Fruit fly (Drosophila melanogaster): ENCODE results near the gene CG6051.

The CG6051 gene

DNA sequence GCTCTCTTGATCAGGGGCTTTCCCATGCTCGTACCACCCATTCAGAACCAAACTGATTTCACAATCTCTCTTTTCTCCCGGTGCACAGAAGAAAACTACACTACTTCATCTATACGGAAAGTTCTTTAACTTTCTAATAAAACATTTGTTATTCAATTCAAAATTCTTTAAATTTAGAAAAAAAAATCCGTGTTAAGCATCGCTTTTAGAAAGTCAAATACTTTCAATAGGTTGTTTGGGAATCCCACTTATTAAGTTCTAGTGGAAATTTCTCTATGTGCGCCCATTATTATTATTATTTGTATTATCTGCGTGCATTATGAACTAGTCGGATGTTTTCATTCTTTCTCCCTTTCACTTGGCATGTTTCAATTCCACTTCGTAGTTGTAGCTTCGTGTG lies 42.2 kb upstream of the CG6051 start:
- TF ChIP-seq Hr38 (GFP tag; optimal IDR thresholded peaks at IDR 0.05) (no peak), Gug (GFP tag; IDR thresholded peaks at IDR 0.05) (peak; percentile 62), CG9139 (GFP tag; optimal IDR thresholded peaks at IDR 0.05) (no peak), CG32006 (GFP tag; optimal IDR thresholded peaks at IDR 0.05) (peak; percentile 66), dac (GFP tag; optimal IDR thresholded peaks at IDR 0.05) (no peak), Sox102F (GFP tag; optimal IDR thresholded peaks at IDR 0.05) (no peak), fd85E (GFP tag; optimal IDR thresholded peaks at IDR 0.05) (no peak), OdsH (GFP tag; optimal IDR thresholded peaks at IDR 0.05) (peak; percentile 20), CG3032 (tag; optimal IDR thresholded peaks at IDR 0.05) (peak; percentile 10), Hr39 (GFP tag; optimal IDR thresholded peaks at IDR 0.05) (no peak), CG10669 (GFP tag; optimal IDR thresholded peaks at IDR 0.05) (peak; percentile 8), CG4318 (GFP tag; optimal IDR thresholded peaks at IDR 0.05) (peak; percentile 12), svp (GFP tag) (no peak), CG8119 (GFP tag; IDR thresholded peaks at IDR 0.05) (peak; percentile 69), Eip78C (GFP tag) (peak; percentile 80), CG6163 (GFP tag; IDR thresholded peaks at IDR 0.05) (peak; percentile 46; the same call in 1 of the 3 replicates), achi (GFP tag; optimal IDR thresholded peaks at IDR 0.05) (peak; percentile 12), Ets96B (tag; optimal IDR thresholded peaks at IDR 0.05) (peak; percentile 47), CG6276 (GFP tag; optimal IDR thresholded peaks at IDR 0.05) (peak; percentile 34), Hr4 (GFP tag; optimal IDR thresholded peaks at IDR 0.05) (peak; percentile 58), ss (GFP tag; optimal IDR thresholded peaks at IDR 0.05) (no peak), pdm3 (GFP tag; optimal IDR thresholded peaks at IDR 0.05) (peak; percentile 35), eg (GFP tag; IDR thresholded peaks at IDR 0.05) (peak; percentile 66), CG15336 (GFP tag; IDR thresholded peaks at IDR 0.05) (peak; percentile 63), salr (GFP tag; optimal IDR thresholded peaks at IDR 0.05) (peak in 1 of 2 experiments; percentile 35), Sox14 (GFP tag; optimal IDR thresholded peaks at IDR 0.05) (peak; percentile 15), net (GFP tag; optimal IDR thresholded peaks at IDR 0.05) (peak; percentile 14)

DNA sequence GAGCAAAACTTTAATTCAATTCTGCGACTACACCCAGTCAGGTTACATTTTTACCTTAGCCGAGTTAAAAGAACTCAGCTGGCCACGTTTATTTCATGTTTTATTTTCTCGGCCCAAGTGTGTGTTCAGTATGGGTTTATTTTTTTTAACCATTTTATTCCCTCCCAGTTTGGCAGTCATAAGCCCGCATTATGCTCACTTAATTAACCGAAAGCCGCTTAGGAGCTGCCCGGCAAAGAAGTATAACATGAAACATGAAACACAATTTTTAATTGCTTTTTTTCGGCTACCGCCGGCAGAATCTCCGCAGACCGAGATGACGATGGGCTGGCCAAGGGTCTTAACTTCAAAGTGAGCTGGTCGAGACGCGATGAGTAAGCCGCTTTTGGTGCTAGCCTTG lies 36.0 kb upstream of the CG6051 start:
- TF ChIP-seq Hr4 (GFP tag; optimal IDR thresholded peaks at IDR 0.05) (no peak), CG16779 (tag; optimal IDR thresholded peaks at IDR 0.05) (no peak), Eip75B (GFP tag; optimal IDR thresholded peaks at IDR 0.05) (no peak), Smox (GFP tag; optimal IDR thresholded peaks at IDR 0.05) (no peak), Blimp-1 (GFP tag; optimal IDR thresholded peaks at IDR 0.05) (no peak)

dm6 chr3R:27185933-27186571 lies 35.2 kb upstream of the CG6051 start:
- peak; percentile 46 for TF ChIP-seq dsx (GFP tag; optimal IDR thresholded peaks at IDR 0.05; ENCODE audit: poor library complexity, severe bottlenecking)
- TF ChIP-seq Hr38 (GFP tag; optimal IDR thresholded peaks at IDR 0.05) = no peak
- TF ChIP-seq CG4318 (GFP tag; optimal IDR thresholded peaks at IDR 0.05) = no peak
- peak; percentile 61 for TF ChIP-seq topi (GFP tag; optimal IDR thresholded peaks at IDR 0.05)
- peak; percentile 39 for TF ChIP-seq CG8319 (GFP tag; optimal IDR thresholded peaks at IDR 0.05)
- TF ChIP-seq CG6276 (GFP tag; optimal IDR thresholded peaks at IDR 0.05) = no peak
- peak; percentile 63 for TF ChIP-seq cyc (GFP tag; optimal IDR thresholded peaks at IDR 0.05)
- peak; percentile 63 for TF ChIP-seq eg (GFP tag; IDR thresholded peaks at IDR 0.05)
- TF ChIP-seq CG31627 (GFP tag; optimal IDR thresholded peaks at IDR 0.05) = peak; percentile 59
- TF ChIP-seq CG11762 (GFP tag; optimal IDR thresholded peaks at IDR 0.05; ENCODE audit: insufficient read depth) = no peak
- peak; percentile 58 for TF ChIP-seq CG6792 (GFP tag; optimal IDR thresholded peaks at IDR 0.05)
- peak; percentile 59 for TF ChIP-seq acj6 (GFP tag; optimal IDR thresholded peaks at IDR 0.05)
- peak; percentile 32 for TF ChIP-seq CG11902 (GFP tag; optimal IDR thresholded peaks at IDR 0.05)
- TF ChIP-seq Met (GFP tag; optimal IDR thresholded peaks at IDR 0.05) = peak; percentile 73
- peak; percentile 55 for TF ChIP-seq CG15336 (GFP tag; IDR thresholded peaks at IDR 0.05)
- TF ChIP-seq Smox (GFP tag; optimal IDR thresholded peaks at IDR 0.05) = peak; percentile 57
- TF ChIP-seq CG10669 (GFP tag; optimal IDR thresholded peaks at IDR 0.05) = peak; percentile 60
- TF ChIP-seq Hr39 (GFP tag; optimal IDR thresholded peaks at IDR 0.05) = peak; percentile 72
- peak; percentile 65 for TF ChIP-seq CG3919 (GFP tag; optimal IDR thresholded peaks at IDR 0.05)
- TF ChIP-seq vri (GFP tag; optimal IDR thresholded peaks at IDR 0.05) = peak; percentile 27
- no peak for TF ChIP-seq salr (GFP tag; optimal IDR thresholded peaks at IDR 0.05)
- TF ChIP-seq svp (GFP tag) = peak; percentile 82
- TF ChIP-seq CG6163 (GFP tag; IDR thresholded peaks at IDR 0.05) = peak; percentile 73; the same call in 2 of the 3 replicates
- no peak for TF ChIP-seq dac (GFP tag; optimal IDR thresholded peaks at IDR 0.05)
- TF ChIP-seq esn (GFP tag; optimal IDR thresholded peaks at IDR 0.05) = peak; percentile 66
- peak; percentile 22 for TF ChIP-seq Blimp-1 (GFP tag; optimal IDR thresholded peaks at IDR 0.05)
- TF ChIP-seq CG32006 (GFP tag; optimal IDR thresholded peaks at IDR 0.05) = peak; percentile 54
- no peak for TF ChIP-seq CG7368 (GFP tag; optimal IDR thresholded peaks at IDR 0.05)
- peak; percentile 30 for TF ChIP-seq Lpt (GFP tag; optimal IDR thresholded peaks at IDR 0.05)
- TF ChIP-seq net (GFP tag; optimal IDR thresholded peaks at IDR 0.05) = peak; percentile 63
- peak; percentile 72 for TF ChIP-seq Eip75B (GFP tag; optimal IDR thresholded peaks at IDR 0.05)
